Worm (Caenorhabditis elegans) whole organism, L4 larva: Measurements from ENCODE around the gene F07G11.2.
A peak's percentile ranks its signal among the peaks of the same experiment; 100 is the strongest.

Experiments used
- F26F4.8 ChIP-seq: fragments of 200-800 bp; sonication (Bioruptor generic); conservative IDR thresholded peaks from 2 replicates; pipeline ENCODE4 v1.3.6; 2022; ENCODE audit warnings: missing genetic modification characterization, missing compliant biosample characterization
- F49E8.2 ChIP-seq: sonication (generic microtip); optimal IDR thresholded peaks from 2 replicates; lab custom pipeline; 2016; ENCODE audit warnings: missing compliant biosample characterization, mild to moderate bottlenecking, missing genetic modification characterization, borderline replicate concordance
- T20F7.1 ChIP-seq: fragments of 200-800 bp; sonication (Bioruptor generic); optimal IDR thresholded peaks from 2 replicates; lab custom pipeline; 2018; ENCODE audit warnings: mild to moderate bottlenecking, missing genetic modification characterization, missing compliant biosample characterization
- T26A8.4 ChIP-seq: fragments of 200-800 bp; sonication (Bioruptor generic); IDR thresholded peaks from 2 replicates; pipeline ENCODE4 v1.3.6; 2022; ENCODE audit warnings: missing genetic modification characterization, missing compliant biosample characterization
- ZK337.2 ChIP-seq: fragments of 200-800 bp; sonication (Bioruptor generic); IDR thresholded peaks from 2 replicates; pipeline ENCODE4 v1.3.6; 2022; ENCODE audit warnings: missing genetic modification reagents, missing genetic modification characterization, missing compliant biosample characterization
- aly-2 ChIP-seq: sonication (generic microtip); optimal IDR thresholded peaks from 2 replicates; lab custom pipeline; 2018; ENCODE audit warnings: missing biosample characterization, missing genetic modification characterization
- arid-1 ChIP-seq: fragments of 200-800 bp; sonication (Bioruptor generic); conservative IDR thresholded peaks from 2 replicates; pipeline ENCODE4 v1.3.6; 2022; ENCODE audit warnings: missing genetic modification reagents, missing genetic modification characterization, missing compliant biosample characterization
- ceh-32 ChIP-seq: sonication (generic microtip); optimal IDR thresholded peaks from 2 replicates; lab custom pipeline; 2016; ENCODE audit warnings: mild to moderate bottlenecking, missing genetic modification characterization, missing compliant biosample characterization; ENCODE audit not compliant: poor library complexity
- ceh-62 ChIP-seq: sonication (generic microtip); optimal IDR thresholded peaks from 2 replicates; lab custom pipeline; 2017; ENCODE audit warnings: missing biosample characterization, missing genetic modification characterization
- ces-1 ChIP-seq: fragments of 150-350 bp; sonication (generic microtip); optimal IDR thresholded peaks from 4 replicates; lab custom pipeline; 2014; ENCODE audit warnings: missing biosample characterization, missing genetic modification reagents, missing genetic modification characterization
- cey-2 ChIP-seq: sonication (generic microtip); optimal IDR thresholded peaks from 3 replicates; lab custom pipeline; 2017; ENCODE audit warnings: missing genetic modification characterization, mild to moderate bottlenecking, missing compliant biosample characterization, antibody characterized with exemption, borderline replicate concordance; ENCODE audit not compliant: insufficient read depth
- daf-16 ChIP-seq, 3 experiments: sonication (generic microtip); optimal IDR thresholded peaks; 2 replicates each; lab custom pipeline; 2016 to 2017; ENCODE audit warnings: missing genetic modification characterization in 3 of 3, missing genetic modification reagents in 3 of 3, mild to moderate bottlenecking in 2 of 3, missing compliant biosample characterization in 2 of 3, missing biosample characterization in 1 of 3, moderate library complexity in 1 of 3
- dmd-8 ChIP-seq: fragments of 200-800 bp; sonication (Bioruptor generic); IDR thresholded peaks from 2 replicates; pipeline ENCODE4 v1.3.6; 2022; ENCODE audit warnings: missing genetic modification characterization, missing compliant biosample characterization
- dmd-9 ChIP-seq: fragments of 200-800 bp; sonication (Bioruptor generic); IDR thresholded peaks from 2 replicates; pipeline ENCODE4 v1.3.6; 2022; ENCODE audit warnings: missing genetic modification reagents, missing genetic modification characterization, missing compliant biosample characterization
- dpl-1 ChIP-seq: fragments of 150-350 bp; optimal IDR thresholded peaks from 2 replicates; lab custom pipeline; 2014; ENCODE audit warnings: missing biosample characterization, missing genetic modification reagents, missing genetic modification characterization
- dve-1 ChIP-seq: sonication (generic microtip); optimal IDR thresholded peaks from 2 replicates; lab custom pipeline; 2017; ENCODE audit warnings: antibody characterized with exemption, mild to moderate bottlenecking, missing genetic modification characterization, missing compliant biosample characterization; ENCODE audit not compliant: insufficient read depth
- egl-43 ChIP-seq: fragments of 200-800 bp; sonication (Bioruptor generic); IDR thresholded peaks from 2 replicates; pipeline ENCODE4 v1.3.6; 2022; ENCODE audit warnings: missing genetic modification reagents, missing genetic modification characterization, missing compliant biosample characterization
- fos-1 ChIP-seq: fragments of 150-350 bp; optimal IDR thresholded peaks from 2 replicates; lab custom pipeline; 2014; ENCODE audit warnings: missing biosample characterization, missing genetic modification characterization
- gei-8 ChIP-seq: fragments of 200-800 bp; sonication (Bioruptor generic); optimal IDR thresholded peaks from 2 replicates; lab custom pipeline; 2018; ENCODE audit warnings: mild to moderate bottlenecking, missing genetic modification characterization, missing compliant biosample characterization
- hlh-30 ChIP-seq: sonication (generic microtip); optimal IDR thresholded peaks from 2 replicates; lab custom pipeline; 2017; ENCODE audit warnings: antibody characterized with exemption, mild to moderate bottlenecking, missing genetic modification characterization, missing compliant biosample characterization; ENCODE audit not compliant: insufficient read depth
- lim-7 ChIP-seq: fragments of 200-800 bp; sonication (Bioruptor generic); IDR thresholded peaks from 2 replicates; pipeline ENCODE4 v1.3.6; 2022; ENCODE audit warnings: missing genetic modification characterization, missing compliant biosample characterization
- lin-13 ChIP-seq: fragments of 150-350 bp; optimal IDR thresholded peaks from 2 replicates; lab custom pipeline; 2014; ENCODE audit warnings: missing biosample characterization, missing genetic modification reagents, missing genetic modification characterization
- lin-29 ChIP-seq: fragments of 200-800 bp; sonication (Bioruptor generic); IDR thresholded peaks from 2 replicates; pipeline ENCODE4 v1.3.6; 2022; ENCODE audit warnings: missing genetic modification reagents, missing genetic modification characterization, missing compliant biosample characterization
- lir-3 ChIP-seq: sonication (generic microtip); optimal IDR thresholded peaks from 2 replicates; lab custom pipeline; 2016; ENCODE audit warnings: mild to moderate bottlenecking, missing genetic modification characterization, missing compliant biosample characterization
- mdt-29 ChIP-seq: fragments of 200-800 bp; sonication (Bioruptor generic); IDR thresholded peaks from 2 replicates; pipeline ENCODE4 v1.3.6; 2022; ENCODE audit warnings: missing genetic modification reagents, missing genetic modification characterization, missing compliant biosample characterization
- nhr-237 ChIP-seq: sonication (generic microtip); optimal IDR thresholded peaks from 2 replicates; lab custom pipeline; 2017; ENCODE audit warnings: missing biosample characterization, missing genetic modification characterization
- nhr-6 ChIP-seq: fragments of 150-350 bp; optimal IDR thresholded peaks from 2 replicates; lab custom pipeline; 2014; ENCODE audit warnings: missing biosample characterization, missing genetic modification characterization
- nhr-77 ChIP-seq: fragments of 150-350 bp; optimal IDR thresholded peaks from 2 replicates; lab custom pipeline; 2014; ENCODE audit warnings: missing biosample characterization, missing genetic modification characterization
- php-3 ChIP-seq: fragments of 200-800 bp; sonication (Bioruptor generic); IDR thresholded peaks from 2 replicates; pipeline ENCODE4 v1.3.6; 2022; ENCODE audit warnings: missing genetic modification reagents, missing genetic modification characterization, missing compliant biosample characterization
- rbr-2 ChIP-seq: sonication (generic microtip); optimal IDR thresholded peaks from 2 replicates; lab custom pipeline; 2016; ENCODE audit warnings: missing genotype, missing genetic modification characterization, missing compliant biosample characterization
- saeg-2 ChIP-seq: fragments of 200-800 bp; sonication (Bioruptor generic); IDR thresholded peaks from 2 replicates; pipeline ENCODE4 v1.3.6; 2022; ENCODE audit warnings: missing genetic modification reagents, missing genetic modification characterization, missing compliant biosample characterization
- sdz-12 ChIP-seq: fragments of 200-800 bp; sonication (Bioruptor generic); optimal IDR thresholded peaks from 2 replicates; lab custom pipeline; 2018; ENCODE audit warnings: mild to moderate bottlenecking, missing genetic modification characterization, missing compliant biosample characterization
- skn-1 ChIP-seq: fragments of 150-350 bp; optimal IDR thresholded peaks from 2 replicates; lab custom pipeline; 2014; ENCODE audit warnings: missing biosample characterization, missing genetic modification characterization
- snpc-1.2 ChIP-seq: fragments of 200-800 bp; sonication (Bioruptor generic); IDR thresholded peaks from 2 replicates; pipeline ENCODE4 v1.3.6; 2022; ENCODE audit warnings: missing genetic modification reagents, missing genetic modification characterization, missing compliant biosample characterization
- spr-3 ChIP-seq: fragments of 200-800 bp; sonication (Bioruptor generic); optimal IDR thresholded peaks from 2 replicates; lab custom pipeline; 2018; ENCODE audit warnings: mild to moderate bottlenecking, missing genetic modification characterization, missing compliant biosample characterization
- tag-97 ChIP-seq: fragments of 200-800 bp; sonication (Bioruptor generic); IDR thresholded peaks from 2 replicates; pipeline ENCODE4 v1.3.6; 2022; ENCODE audit warnings: missing genetic modification characterization, missing compliant biosample characterization
- unc-130 ChIP-seq: sonication (generic microtip); optimal IDR thresholded peaks from 2 replicates; lab custom pipeline; 2016; ENCODE audit warnings: missing genetic modification reagents, missing genetic modification characterization, missing compliant biosample characterization
- unc-62 ChIP-seq, 3 experiments: fragments of 150-350 bp in 1 of 3; sonication (generic microtip); optimal IDR thresholded peaks in 2 of 3; peaks in 1 of 3; 1 replicate in 1 of 3; 2 replicates in 2 of 3; lab custom pipeline; 2014 to 2017; ENCODE audit warnings: missing biosample characterization in 3 of 3, missing genetic modification characterization in 3 of 3, missing genetic modification reagents in 3 of 3, missing genotype in 1 of 3
- vab-7 ChIP-seq: fragments of 200-800 bp; sonication (Bioruptor generic); IDR thresholded peaks from 2 replicates; pipeline ENCODE4 v1.3.6; 2022; ENCODE audit warnings: missing genetic modification reagents, missing genetic modification characterization, missing compliant biosample characterization
- zfp-2 ChIP-seq: sonication (generic microtip); optimal IDR thresholded peaks from 2 replicates; lab custom pipeline; 2016; ENCODE audit warnings: mild to moderate bottlenecking, missing genetic modification characterization, missing compliant biosample characterization

F07G11.2 gene

ce11 chrV:7282037-7282436 lies 22.6 kb upstream of the F07G11.2 start, which contains the start of gene C13A2.3:
Gene C13A2.3 (plus strand): TSS chrV:7282337.
- TF ChIP-seq T20F7.1 (GFP tag; lab: Kevin White, UChicago) (no peak), unc-62 (GFP tag; optimal IDR thresholded peaks at IDR 0.05 in 1 of 2; lab: Kevin White, UChicago) (peak in 1 of 2 experiments; percentile 28), unc-62 (tag; optimal IDR thresholded peaks at IDR 0.05; lab: Kevin White, UChicago) (no peak)
- TF ChIP-seq, all 104 proteins: peak for 1

ce11 chrV:7288699-7289098 lies 15.9 kb upstream of the F07G11.2 start, which contains the start of gene C13A2.1:
Gene C13A2.1 (plus strand): TSS chrV:7288999.
- TF ChIP-seq skn-1 (tag; lab: Kevin White, UChicago): no peak
- TF ChIP-seq nhr-77: no peak
- TF ChIP-seq unc-130 (GFP tag; lab: Kevin White, UChicago): no peak
- TF ChIP-seq zfp-2 (tag; lab: Kevin White, UChicago): no peak

- TF ChIP-seq dmd-8 (GFP tag; lab: Robert Waterston, UW) (no peak), dpl-1 (GFP tag; lab: Kevin White, UChicago) (no peak), lin-29 (GFP tag; lab: Robert Waterston, UW) (no peak), egl-43 (GFP tag; lab: Robert Waterston, UW) (no peak), tag-97 (GFP tag; lab: Robert Waterston, UW) (no peak), snpc-1.2 (GFP tag; lab: Robert Waterston, UW) (no peak), T20F7.1 (GFP tag; lab: Kevin White, UChicago) (no peak)
Observed at ce11 chrV:7295270-7295669, 9.3 kb upstream of the F07G11.2 start, which contains the start of gene F07G11.4. Gene F07G11.4 (minus strand): TSS chrV:7295370.

- TF ChIP-seq fos-1 (no peak), ceh-32 (tag; lab: Kevin White, UChicago) (no peak), rbr-2 (no peak), mdt-29 (GFP tag; lab: Robert Waterston, UW) (no peak), unc-130 (GFP tag; lab: Kevin White, UChicago) (no peak), dmd-9 (no peak), cey-2 (tag; lab: Kevin White, UChicago) (no peak), arid-1 (no peak), lin-13 (GFP tag; lab: Kevin White, UChicago) (no peak), hlh-30 (tag; lab: Kevin White, UChicago) (no peak), T20F7.1 (GFP tag; lab: Kevin White, UChicago) (no peak), dve-1 (no peak), ceh-62 (tag; lab: Kevin White, UChicago) (no peak), gei-8 (GFP tag; lab: Kevin White, UChicago) (no peak), F26F4.8 (GFP tag; lab: Robert Waterston, UW) (no peak), php-3 (GFP tag; lab: Robert Waterston, UW) (no peak)
Observed at ce11 chrV:7297263-7297662, 7.3 kb upstream of the F07G11.2 start, which contains the start of gene srj-32. Gene srj-32 (minus strand): TSS chrV:7297363.

ce11 chrV:7298463-7298862 lies 6.1 kb upstream of the F07G11.2 start, which contains the start of gene F07G11.3:
Gene F07G11.3 (plus strand): TSS chrV:7298763.
- TF ChIP-seq ces-1 (GFP tag; lab: Kevin White, UChicago): no peak
- TF ChIP-seq unc-62 (GFP tag; optimal IDR thresholded peaks at IDR 0.05 in 1 of 2; lab: Kevin White, UChicago): peak in 1 of 2 experiments; percentile 55
- no peak for TF ChIP-seq unc-62 (tag; optimal IDR thresholded peaks at IDR 0.05; lab: Kevin White, UChicago)

ce11 chrV:7307089-7307488 lies 2.5 kb downstream of the F07G11.2 start, which contains the start of gene F07G11.1:
Gene F07G11.1 (plus strand): TSS chrV:7307389.
- no peak for TF ChIP-seq daf-16 (GFP tag; optimal IDR thresholded peaks at IDR 0.05; lab: Kevin White, UChicago)
- no peak for TF ChIP-seq daf-16 (tag; optimal IDR thresholded peaks at IDR 0.05; lab: Kevin White, UChicago)
- no peak for TF ChIP-seq F49E8.2 (tag; lab: Kevin White, UChicago)
- TF ChIP-seq aly-2: no peak
- TF ChIP-seq cey-2 (tag; lab: Kevin White, UChicago): no peak
- TF ChIP-seq lim-7 (GFP tag; lab: Robert Waterston, UW): no peak
- no peak for TF ChIP-seq nhr-6 (tag; lab: Kevin White, UChicago)
- no peak for TF ChIP-seq sdz-12 (GFP tag; lab: Kevin White, UChicago)
- no peak for TF ChIP-seq spr-3 (GFP tag; lab: Kevin White, UChicago)
- no peak for TF ChIP-seq hlh-30 (tag; lab: Kevin White, UChicago)
- no peak for TF ChIP-seq saeg-2
- no peak for TF ChIP-seq lir-3
- TF ChIP-seq ZK337.2 (GFP tag; lab: Robert Waterston, UW): no peak
- no peak for TF ChIP-seq vab-7 (GFP tag; lab: Robert Waterston, UW)
- TF ChIP-seq nhr-237 (tag; lab: Kevin White, UChicago): no peak
- no peak for TF ChIP-seq T26A8.4 (GFP tag; lab: Robert Waterston, UW)
